Fruit fly (Drosophila melanogaster) whole organism: ENCODE data around the gene hid.

ENCODE experiments used
- CG8478 ChIP-seq: fragments of >200 bp; optimal IDR thresholded peaks from 2 replicates; lab custom pipeline; 2018; ENCODE audit warnings: inconsistent platforms
- Dll ChIP-seq: fragments of >200 bp; optimal IDR thresholded peaks from 2 replicates; lab custom pipeline; 2017
- psq ChIP-seq: fragments of >200 bp; optimal IDR thresholded peaks from 2 replicates; lab custom pipeline; 2017
- usp ChIP-seq: fragments of >200 bp; optimal IDR thresholded peaks from 2 replicates; lab custom pipeline; 2017; ENCODE audit warnings: missing biosample characterization, missing genetic modification characterization, mixed read lengths

DNA sequence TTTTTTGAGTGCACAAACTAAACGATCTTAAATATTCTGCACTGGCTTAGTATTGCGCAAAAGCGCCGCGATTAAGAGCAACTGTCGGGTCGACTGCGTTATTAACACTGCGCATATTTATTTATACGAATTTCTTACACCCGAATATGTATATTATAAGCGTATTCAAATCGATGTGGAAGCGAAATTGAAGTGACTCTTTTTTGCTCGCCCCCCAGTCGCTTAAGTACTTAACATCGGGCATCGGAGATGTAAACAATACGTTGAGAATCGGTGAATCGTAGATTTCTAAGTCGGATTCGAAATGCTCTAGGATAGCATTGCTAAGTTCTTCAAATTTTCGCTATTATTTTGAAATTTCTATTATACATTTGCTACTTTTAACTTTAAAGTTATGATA is 52.9 kb downstream of the hid start, which contains the start of gene Cyp312a1:
- TF ChIP-seq CG8478 (lab: Kevin White, UChicago) (no peak), usp (GFP tag; lab: Kevin White, UChicago) (no peak), psq (lab: Kevin White, UChicago) (no peak), Dll (no peak)
